Worm (Caenorhabditis elegans) whole organism, early embryonic: ENCODE measurements around the gene lact-2.

ENCODE experiments used
- B0310.2 ChIP-seq: sonication (generic microtip); optimal IDR thresholded peaks from 2 replicates; lab custom pipeline; 2016; ENCODE audit warnings: mild to moderate bottlenecking, missing genetic modification characterization, missing compliant biosample characterization
- F13C5.2 ChIP-seq: sonication (generic microtip); optimal IDR thresholded peaks from 2 replicates; lab custom pipeline; 2017; ENCODE audit warnings: mild to moderate bottlenecking, missing genetic modification characterization, inconsistent platforms, missing compliant biosample characterization
- aly-1 ChIP-seq: sonication (generic microtip); optimal IDR thresholded peaks from 2 replicates; lab custom pipeline; 2016; ENCODE audit warnings: missing genetic modification characterization, missing compliant biosample characterization
- ama-1 ChIP-seq: fragments of 150-350 bp; optimal IDR thresholded peaks from 2 replicates; lab custom pipeline; 2014
- ceh-13 ChIP-seq: fragments of 200-800 bp; sonication (Bioruptor generic); optimal IDR thresholded peaks from 2 replicates; lab custom pipeline; 2018; ENCODE audit warnings: mild to moderate bottlenecking, missing genetic modification characterization, missing compliant biosample characterization
- ceh-36 ChIP-seq: sonication (generic microtip); optimal IDR thresholded peaks from 2 replicates; lab custom pipeline; 2016; ENCODE audit warnings: missing genetic modification characterization, inconsistent platforms, missing compliant biosample characterization
- ets-7 ChIP-seq: sonication (generic microtip); optimal IDR thresholded peaks from 2 replicates; lab custom pipeline; 2016; ENCODE audit warnings: missing genotype, missing genetic modification characterization, missing compliant biosample characterization
- flt-1 ChIP-seq: fragments of 200-800 bp; sonication (Bioruptor generic); IDR thresholded peaks from 2 replicates; pipeline ENCODE4 v1.3.6; 2022; ENCODE audit warnings: missing genetic modification characterization, missing compliant biosample characterization
- hmbx-1 ChIP-seq: sonication (generic microtip); optimal IDR thresholded peaks from 2 replicates; lab custom pipeline; 2016; ENCODE audit warnings: mild to moderate bottlenecking, missing genetic modification characterization, missing compliant biosample characterization
- hmg-4 ChIP-seq: fragments of 200-800 bp; sonication (Bioruptor generic); optimal IDR thresholded peaks from 2 replicates; lab custom pipeline; 2018; ENCODE audit warnings: mild to moderate bottlenecking, missing genetic modification characterization, missing compliant biosample characterization
- hnd-1 ChIP-seq: sonication (generic microtip); optimal IDR thresholded peaks from 2 replicates; lab custom pipeline; 2016; ENCODE audit warnings: missing genetic modification characterization, missing compliant biosample characterization
- pes-1 ChIP-seq: fragments of 200-800 bp; sonication (Bioruptor generic); IDR thresholded peaks from 2 replicates; pipeline ENCODE4 v1.3.6; 2022; ENCODE audit warnings: missing genetic modification reagents, missing genetic modification characterization, missing compliant biosample characterization
- scrt-1 ChIP-seq: fragments of 200-800 bp; sonication (Bioruptor generic); IDR thresholded peaks from 2 replicates; pipeline ENCODE4 v1.3.6; 2022; ENCODE audit warnings: missing genetic modification characterization, missing compliant biosample characterization
- sea-1 ChIP-seq: fragments of 200-800 bp; sonication (Bioruptor generic); conservative IDR thresholded peaks from 2 replicates; pipeline ENCODE4 v1.3.6; 2022; ENCODE audit warnings: missing genetic modification characterization, missing compliant biosample characterization
- tbx-11 ChIP-seq: fragments of 200-800 bp; sonication (Bioruptor generic); IDR thresholded peaks from 2 replicates; pipeline ENCODE4 v1.3.6; 2022; ENCODE audit warnings: missing genetic modification characterization, missing compliant biosample characterization
- tbx-37 ChIP-seq: fragments of 200-800 bp; sonication (Bioruptor generic); conservative IDR thresholded peaks from 2 replicates; pipeline ENCODE4 v1.3.6; 2022; ENCODE audit warnings: missing genetic modification reagents, missing genetic modification characterization, missing compliant biosample characterization
- tra-4 ChIP-seq: sonication (generic microtip); optimal IDR thresholded peaks from 2 replicates; lab custom pipeline; 2017; ENCODE audit warnings: missing genetic modification characterization, missing compliant biosample characterization

Gene lact-2

ce11 chrII:10065472-10065871, 29.2 kb upstream of the lact-2 start:
- TF ChIP-seq ceh-13 (GFP tag; lab: Kevin White, UChicago) (no peak), ets-7 (tag; lab: Kevin White, UChicago) (no peak), ama-1 (lab: Kevin White, UChicago) (no peak), sea-1 (GFP tag; lab: Robert Waterston, UW) (0 out of 2 replicates have a peak, but pooled peaks have one; percentile 46), F13C5.2 (no peak), hmg-4 (GFP tag; lab: Kevin White, UChicago) (peak; percentile 83), pes-1 (peak; percentile 55), ceh-36 (peak; percentile 5), B0310.2 (tag; lab: Kevin White, UChicago) (no peak), flt-1 (GFP tag; lab: Robert Waterston, UW) (peak; percentile 49; the same call in 1 of the 2 replicates), hmbx-1 (no peak), scrt-1 (GFP tag; lab: Robert Waterston, UW) (0 out of 2 replicates have a peak, but pooled peaks have one; percentile 43)

- no peak for TF ChIP-seq aly-1
- no peak for TF ChIP-seq ama-1 (lab: Kevin White, UChicago)
- no peak for TF ChIP-seq tra-4 (tag; lab: Kevin White, UChicago)
- no peak for TF ChIP-seq hmg-4 (GFP tag; lab: Kevin White, UChicago)
- no peak for TF ChIP-seq hnd-1
- no peak for TF ChIP-seq pes-1
- TF ChIP-seq scrt-1 (GFP tag; lab: Robert Waterston, UW), result no peak
- TF ChIP-seq tbx-37 (GFP tag; lab: Robert Waterston, UW), result no peak
- TF ChIP-seq hmbx-1, result no peak
- no peak for TF ChIP-seq ets-7 (tag; lab: Kevin White, UChicago)
- no peak for TF ChIP-seq ceh-13 (GFP tag; lab: Kevin White, UChicago)
- no peak for TF ChIP-seq B0310.2 (tag; lab: Kevin White, UChicago)
- no peak for TF ChIP-seq tbx-11 (GFP tag; lab: Robert Waterston, UW)
- no peak for TF ChIP-seq F13C5.2
These were observed 26.9 kb upstream of the lact-2 start, which contains the start of gene die-1 for ce11 chrII:10067817-10068216. Gene die-1 (minus strand): TSS chrII:10067917.

ce11 chrII:10073986-10074385, 20.7 kb upstream of the lact-2 start:
- TF ChIP-seq sea-1 (GFP tag; lab: Robert Waterston, UW) (no peak), ets-7 (tag; lab: Kevin White, UChicago) (no peak), ceh-36 (no peak), hmg-4 (GFP tag; lab: Kevin White, UChicago) (no peak), ceh-13 (GFP tag; lab: Kevin White, UChicago) (no peak), scrt-1 (GFP tag; lab: Robert Waterston, UW) (no peak), B0310.2 (tag; lab: Kevin White, UChicago) (no peak), hnd-1 (no peak), flt-1 (GFP tag; lab: Robert Waterston, UW) (no peak), tbx-37 (GFP tag; lab: Robert Waterston, UW) (no peak), aly-1 (no peak), pes-1 (no peak), F13C5.2 (no peak), hmbx-1 (no peak), ama-1 (lab: Kevin White, UChicago) (no peak), tbx-11 (GFP tag; lab: Robert Waterston, UW) (no peak), tra-4 (tag; lab: Kevin White, UChicago) (no peak)

ce11 chrII:10075794-10076193, 18.9 kb upstream of the lact-2 start:
- TF ChIP-seq B0310.2 (tag; lab: Kevin White, UChicago), result peak; percentile 29
- no peak for TF ChIP-seq ceh-36
- no peak for TF ChIP-seq ceh-13 (GFP tag; lab: Kevin White, UChicago)
- no peak for TF ChIP-seq aly-1
- peak; percentile 49; the same call in 1 of the 2 replicates for TF ChIP-seq pes-1
- TF ChIP-seq hmg-4 (GFP tag; lab: Kevin White, UChicago), result peak; percentile 67

- TF ChIP-seq aly-1, result no peak
- TF ChIP-seq sea-1 (GFP tag; lab: Robert Waterston, UW), result no peak
- no peak for TF ChIP-seq tbx-37 (GFP tag; lab: Robert Waterston, UW)
- TF ChIP-seq hmbx-1, result no peak
- TF ChIP-seq ceh-13 (GFP tag; lab: Kevin White, UChicago), result no peak
- TF ChIP-seq ama-1 (lab: Kevin White, UChicago), result no peak
These were observed 10.2 kb upstream of the lact-2 start for ce11 chrII:10084482-10084881.

- no peak for TF ChIP-seq tra-4 (tag; lab: Kevin White, UChicago)
- TF ChIP-seq F13C5.2, result no peak
- no peak for TF ChIP-seq ceh-36
- TF ChIP-seq hnd-1, result no peak
- no peak for TF ChIP-seq tbx-37 (GFP tag; lab: Robert Waterston, UW)
- no peak for TF ChIP-seq ceh-13 (GFP tag; lab: Kevin White, UChicago)
- TF ChIP-seq scrt-1 (GFP tag; lab: Robert Waterston, UW), result no peak
- TF ChIP-seq hmbx-1, result no peak
- no peak for TF ChIP-seq hmg-4 (GFP tag; lab: Kevin White, UChicago)
- no peak for TF ChIP-seq flt-1 (GFP tag; lab: Robert Waterston, UW)
- no peak for TF ChIP-seq B0310.2 (tag; lab: Kevin White, UChicago)
- TF ChIP-seq tbx-11 (GFP tag; lab: Robert Waterston, UW), result no peak
- TF ChIP-seq sea-1 (GFP tag; lab: Robert Waterston, UW), result no peak
- no peak for TF ChIP-seq pes-1
- TF ChIP-seq ets-7 (tag; lab: Kevin White, UChicago), result no peak
- TF ChIP-seq ama-1 (lab: Kevin White, UChicago), result no peak
- no peak for TF ChIP-seq aly-1
These were observed 1.6 kb upstream of the lact-2 start for ce11 chrII:10093120-10093519.

ce11 chrII:10095224-10095623, 551 bp downstream of the lact-2 start:
- no peak for TF ChIP-seq hnd-1
- TF ChIP-seq tra-4 (tag; lab: Kevin White, UChicago), result no peak

ce11 chrII:10098428-10098827, 3.8 kb downstream of the lact-2 start:
- TF ChIP-seq hnd-1, result no peak
- no peak for TF ChIP-seq ama-1 (lab: Kevin White, UChicago)
- no peak for TF ChIP-seq ets-7 (tag; lab: Kevin White, UChicago)
- TF ChIP-seq pes-1, result no peak
- no peak for TF ChIP-seq aly-1
- TF ChIP-seq flt-1 (GFP tag; lab: Robert Waterston, UW), result no peak
- no peak for TF ChIP-seq sea-1 (GFP tag; lab: Robert Waterston, UW)
- no peak for TF ChIP-seq tbx-37 (GFP tag; lab: Robert Waterston, UW)
